Worm (Caenorhabditis elegans): Measurements from ENCODE around the gene F35H10.2.

- TF ChIP-seq him-1 (tag; optimal IDR thresholded peaks at IDR 0.05) (no peak), dao-5 (tag; optimal IDR thresholded peaks at IDR 0.05) (no peak), W03F9.2 (tag; optimal IDR thresholded peaks at IDR 0.05) (no peak)
Measured at ce11 chrIV:8359716-8360407, 30.8 kb downstream of the F35H10.2 start, which contains the start of gene D2096.5.

Data from whole organism, L4/young adult.